Worm (Caenorhabditis elegans): ENCODE measurements around the gene Y6E2A.5.

Gene Y6E2A.5

ce11 chrV:15730459-15730858, 12.0 kb upstream of the Y6E2A.5 start, which contains the start of gene Y6E2A.10:
Gene Y6E2A.10, minus strand, starts transcription at chrV:15730559.
- TF ChIP-seq tbx-11 (GFP tag; IDR thresholded peaks at IDR 0.05), result no peak
- no peak for TF ChIP-seq flt-1 (GFP tag; IDR thresholded peaks at IDR 0.05)
- no peak for TF ChIP-seq sea-1 (GFP tag; conservative IDR thresholded peaks at IDR 0.05)
- no peak for TF ChIP-seq F13C5.2 (tag; optimal IDR thresholded peaks at IDR 0.05)
- TF ChIP-seq ceh-36 (tag; optimal IDR thresholded peaks at IDR 0.05), result no peak
- TF ChIP-seq ceh-13 (GFP tag; optimal IDR thresholded peaks at IDR 0.05), result no peak
- no peak for TF ChIP-seq pes-1 (GFP tag; IDR thresholded peaks at IDR 0.05)
- no peak for TF ChIP-seq aly-1 (tag; optimal IDR thresholded peaks at IDR 0.05)
- no peak for TF ChIP-seq hmg-4 (GFP tag; optimal IDR thresholded peaks at IDR 0.05)
- no peak for TF ChIP-seq hmbx-1 (tag; optimal IDR thresholded peaks at IDR 0.05)
- TF ChIP-seq scrt-1 (GFP tag; IDR thresholded peaks at IDR 0.05), result no peak

ce11 chrV:15726610-15727009, 8.1 kb upstream of the Y6E2A.5 start, which contains the start of the genes irld-57 and sfxn-1.3:
Gene irld-57, minus strand, starts transcription at chrV:15726710.
Gene sfxn-1.3, plus strand, starts transcription at chrV:15726841.
- TF ChIP-seq B0310.2 (tag; optimal IDR thresholded peaks at IDR 0.05) (no peak), tbx-37 (GFP tag; conservative IDR thresholded peaks at IDR 0.05) (no peak), pes-1 (GFP tag; IDR thresholded peaks at IDR 0.05) (no peak), scrt-1 (GFP tag; IDR thresholded peaks at IDR 0.05) (no peak), ets-7 (tag; optimal IDR thresholded peaks at IDR 0.05) (no peak), hmg-4 (GFP tag; optimal IDR thresholded peaks at IDR 0.05) (no peak), ceh-13 (GFP tag; optimal IDR thresholded peaks at IDR 0.05) (no peak), tra-4 (tag; optimal IDR thresholded peaks at IDR 0.05) (no peak)

DNA sequence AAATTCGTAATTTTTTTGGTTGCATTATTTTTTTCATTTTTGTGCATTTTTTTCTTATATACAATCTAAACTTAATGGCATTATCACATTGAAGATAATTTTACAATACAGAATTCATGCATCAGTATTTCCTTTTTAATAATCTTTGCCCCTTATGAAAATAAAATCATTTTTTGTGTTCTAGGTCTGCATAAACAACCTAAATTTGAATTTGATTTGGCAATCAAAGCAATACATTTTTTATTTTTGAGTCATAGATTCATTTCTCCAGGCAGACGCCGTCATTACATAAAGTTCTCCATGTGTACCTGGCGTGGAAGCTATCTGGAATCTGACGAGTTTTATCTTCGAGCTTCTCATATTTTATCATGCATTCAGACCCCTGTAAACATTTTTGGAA, 3.4 kb upstream of the Y6E2A.5 start, which contains the start of gene srh-140:
Gene srh-140, plus strand, starts transcription at position 301 of the 400 bp plus-strand sequence.
- TF ChIP-seq tra-4 (tag; optimal IDR thresholded peaks at IDR 0.05) (no peak), F13C5.2 (tag; optimal IDR thresholded peaks at IDR 0.05) (no peak), pes-1 (GFP tag; IDR thresholded peaks at IDR 0.05) (no peak), ceh-13 (GFP tag; optimal IDR thresholded peaks at IDR 0.05) (no peak), tbx-11 (GFP tag; IDR thresholded peaks at IDR 0.05) (no peak), tbx-37 (GFP tag; conservative IDR thresholded peaks at IDR 0.05) (no peak), ets-7 (tag; optimal IDR thresholded peaks at IDR 0.05) (no peak), scrt-1 (GFP tag; IDR thresholded peaks at IDR 0.05) (no peak), hmbx-1 (tag; optimal IDR thresholded peaks at IDR 0.05) (no peak), aly-1 (tag; optimal IDR thresholded peaks at IDR 0.05) (no peak), hmg-4 (GFP tag; optimal IDR thresholded peaks at IDR 0.05) (no peak), ama-1 (optimal IDR thresholded peaks at IDR 0.05) (no peak), ceh-36 (tag; optimal IDR thresholded peaks at IDR 0.05) (no peak), sea-1 (GFP tag; conservative IDR thresholded peaks at IDR 0.05) (no peak), hnd-1 (tag; optimal IDR thresholded peaks at IDR 0.05) (no peak)

DNA sequence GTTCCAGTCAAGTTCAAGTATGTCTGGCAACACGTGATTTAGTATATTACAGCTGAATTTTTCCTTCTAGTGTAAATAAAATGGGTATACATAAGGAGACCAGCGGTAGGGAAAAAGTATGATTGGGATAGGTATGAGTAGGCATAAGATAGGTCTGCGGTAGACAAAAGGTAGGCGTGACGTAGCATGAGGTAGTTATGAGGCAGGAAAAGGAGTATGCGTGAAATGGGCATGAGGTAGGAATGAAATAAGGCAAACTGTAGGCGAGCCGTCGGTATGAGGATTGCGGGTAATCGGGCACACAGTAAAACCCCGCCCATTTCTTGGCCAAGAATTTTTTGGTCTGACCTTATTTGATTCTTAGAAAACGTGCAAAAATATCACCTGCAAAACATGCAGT, 3.0 kb upstream of the Y6E2A.5 start:
- TF ChIP-seq ets-7 (tag; optimal IDR thresholded peaks at IDR 0.05) (no peak), ceh-36 (tag; optimal IDR thresholded peaks at IDR 0.05) (no peak), hmbx-1 (tag; optimal IDR thresholded peaks at IDR 0.05) (no peak), tra-4 (tag; optimal IDR thresholded peaks at IDR 0.05) (no peak)

DNA sequence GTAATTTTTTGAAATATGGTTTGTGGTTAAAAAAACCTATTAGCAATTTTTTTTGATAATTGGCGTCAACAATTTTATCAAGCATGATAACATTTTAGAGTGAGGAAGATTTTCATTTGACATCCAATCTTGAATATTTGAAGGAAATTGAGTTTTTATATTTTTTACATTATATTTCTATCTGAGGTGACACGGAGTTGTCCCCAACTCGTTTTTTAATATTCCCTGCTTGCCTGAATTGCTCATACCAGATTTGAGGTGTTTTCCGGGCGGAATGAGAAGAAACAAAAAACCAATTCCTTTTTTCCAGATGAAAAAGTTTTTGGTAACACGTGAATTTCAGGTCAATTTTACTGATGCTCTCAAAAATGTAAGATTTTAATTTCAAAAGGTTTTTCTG, 1.1 kb upstream of the Y6E2A.5 start, which contains the start of gene Y6E2A.7:
Gene Y6E2A.7, plus strand, starts transcription at position 301 of the 400 bp plus-strand sequence.
- TF ChIP-seq ets-7 (tag; optimal IDR thresholded peaks at IDR 0.05) (no peak), hnd-1 (tag; optimal IDR thresholded peaks at IDR 0.05) (no peak), B0310.2 (tag; optimal IDR thresholded peaks at IDR 0.05) (no peak), scrt-1 (GFP tag; IDR thresholded peaks at IDR 0.05) (no peak), tbx-11 (GFP tag; IDR thresholded peaks at IDR 0.05) (no peak), hmbx-1 (tag; optimal IDR thresholded peaks at IDR 0.05) (no peak), flt-1 (GFP tag; IDR thresholded peaks at IDR 0.05) (no peak), tbx-37 (GFP tag; conservative IDR thresholded peaks at IDR 0.05) (no peak), tra-4 (tag; optimal IDR thresholded peaks at IDR 0.05) (no peak), hmg-4 (GFP tag; optimal IDR thresholded peaks at IDR 0.05) (no peak), pes-1 (GFP tag; IDR thresholded peaks at IDR 0.05) (no peak), sea-1 (GFP tag; conservative IDR thresholded peaks at IDR 0.05) (no peak), ama-1 (optimal IDR thresholded peaks at IDR 0.05) (no peak), aly-1 (tag; optimal IDR thresholded peaks at IDR 0.05) (no peak), F13C5.2 (tag; optimal IDR thresholded peaks at IDR 0.05) (no peak), ceh-36 (tag; optimal IDR thresholded peaks at IDR 0.05) (no peak), ceh-13 (GFP tag; optimal IDR thresholded peaks at IDR 0.05) (no peak)

- TF ChIP-seq hmbx-1 (tag; optimal IDR thresholded peaks at IDR 0.05) (no peak), ceh-36 (tag; optimal IDR thresholded peaks at IDR 0.05) (no peak), ama-1 (optimal IDR thresholded peaks at IDR 0.05) (no peak), tbx-37 (GFP tag; conservative IDR thresholded peaks at IDR 0.05) (no peak)
Measured at ce11 chrV:15716679-15717078, 1.8 kb downstream of the Y6E2A.5 start, which contains the start of gene Y6E2A.4. Gene Y6E2A.4, minus strand, starts transcription at chrV:15716779.

- no peak for TF ChIP-seq tbx-37 (GFP tag; conservative IDR thresholded peaks at IDR 0.05)
- no peak for TF ChIP-seq ceh-13 (GFP tag; optimal IDR thresholded peaks at IDR 0.05)
- TF ChIP-seq sea-1 (GFP tag; conservative IDR thresholded peaks at IDR 0.05), result no peak
- no peak for TF ChIP-seq F13C5.2 (tag; optimal IDR thresholded peaks at IDR 0.05)
- no peak for TF ChIP-seq aly-1 (tag; optimal IDR thresholded peaks at IDR 0.05)
- no peak for TF ChIP-seq hmbx-1 (tag; optimal IDR thresholded peaks at IDR 0.05)
- no peak for TF ChIP-seq hmg-4 (GFP tag; optimal IDR thresholded peaks at IDR 0.05)
- no peak for TF ChIP-seq scrt-1 (GFP tag; IDR thresholded peaks at IDR 0.05)
- TF ChIP-seq flt-1 (GFP tag; IDR thresholded peaks at IDR 0.05), result no peak
- no peak for TF ChIP-seq pes-1 (GFP tag; IDR thresholded peaks at IDR 0.05)
- no peak for TF ChIP-seq ceh-36 (tag; optimal IDR thresholded peaks at IDR 0.05)
- TF ChIP-seq tra-4 (tag; optimal IDR thresholded peaks at IDR 0.05), result no peak
- no peak for TF ChIP-seq ets-7 (tag; optimal IDR thresholded peaks at IDR 0.05)
- no peak for TF ChIP-seq B0310.2 (tag; optimal IDR thresholded peaks at IDR 0.05)
- no peak for TF ChIP-seq hnd-1 (tag; optimal IDR thresholded peaks at IDR 0.05)
- TF ChIP-seq tbx-11 (GFP tag; IDR thresholded peaks at IDR 0.05), result no peak
- TF ChIP-seq ama-1 (optimal IDR thresholded peaks at IDR 0.05), result no peak
Measured at ce11 chrV:15715636-15716035, 2.8 kb downstream of the Y6E2A.5 start.

DNA sequence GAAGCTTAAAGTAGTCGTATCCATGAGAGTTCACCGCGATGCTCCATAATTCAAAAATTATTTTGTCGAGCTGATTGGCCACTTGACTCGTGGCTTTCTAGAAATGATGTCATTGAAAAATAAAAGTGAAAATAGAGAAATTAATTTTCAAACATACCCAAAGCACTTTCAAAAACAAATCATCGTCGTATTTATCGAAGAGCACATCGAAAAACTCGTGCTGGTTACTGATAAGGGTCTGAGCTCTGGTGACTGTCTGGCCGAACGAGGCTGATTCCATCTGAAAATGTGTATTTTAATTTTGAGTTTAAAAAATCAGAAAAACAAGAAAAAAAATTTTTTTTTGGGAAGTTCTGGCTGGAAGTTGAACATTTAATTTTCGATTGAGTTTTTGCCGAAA, 6.1 kb downstream of the Y6E2A.5 start:
- TF ChIP-seq ets-7 (tag; optimal IDR thresholded peaks at IDR 0.05) (no peak), F13C5.2 (tag; optimal IDR thresholded peaks at IDR 0.05) (no peak), pes-1 (GFP tag; IDR thresholded peaks at IDR 0.05) (no peak), scrt-1 (GFP tag; IDR thresholded peaks at IDR 0.05) (no peak), B0310.2 (tag; optimal IDR thresholded peaks at IDR 0.05) (no peak), hnd-1 (tag; optimal IDR thresholded peaks at IDR 0.05) (no peak), ceh-13 (GFP tag; optimal IDR thresholded peaks at IDR 0.05) (no peak), tbx-11 (GFP tag; IDR thresholded peaks at IDR 0.05) (no peak), ceh-36 (tag; optimal IDR thresholded peaks at IDR 0.05) (no peak), ama-1 (optimal IDR thresholded peaks at IDR 0.05) (no peak), aly-1 (tag; optimal IDR thresholded peaks at IDR 0.05) (no peak), tbx-37 (GFP tag; conservative IDR thresholded peaks at IDR 0.05) (no peak), tra-4 (tag; optimal IDR thresholded peaks at IDR 0.05) (no peak), flt-1 (GFP tag; IDR thresholded peaks at IDR 0.05) (no peak), sea-1 (GFP tag; conservative IDR thresholded peaks at IDR 0.05) (no peak), hmg-4 (GFP tag; optimal IDR thresholded peaks at IDR 0.05) (no peak)
